Worm (Caenorhabditis elegans): ENCODE measurements around the gene F44E2.9.

Gene F44E2.9

ce11 chrIII:8818599-8818998 lies 31.7 kb downstream of the F44E2.9 start, which contains the start of gene pat-2:
TSS of gene pat-2 (plus strand) at chrIII:8818899.
- TF ChIP-seq tbx-7 (tag; optimal IDR thresholded peaks at IDR 0.05) = no peak
- TF ChIP-seq F13H6.1 (tag; optimal IDR thresholded peaks at IDR 0.05) = no peak
- no peak for TF ChIP-seq elt-2 (tag; optimal IDR thresholded peaks at IDR 0.05)
- no peak for TF ChIP-seq C38D4.7 (GFP tag; optimal IDR thresholded peaks at IDR 0.05)
- no peak for TF ChIP-seq elt-4 (tag; optimal IDR thresholded peaks at IDR 0.05)
- TF ChIP-seq unc-55 (GFP tag; optimal IDR thresholded peaks at IDR 0.05) = no peak
- TF ChIP-seq che-1 (tag; optimal IDR thresholded peaks at IDR 0.05) = no peak
- TF ChIP-seq pha-2 (tag; optimal IDR thresholded peaks at IDR 0.05) = no peak
- no peak for TF ChIP-seq pros-1 (tag; optimal IDR thresholded peaks at IDR 0.05)
- TF ChIP-seq ceh-30 (tag; optimal IDR thresholded peaks at IDR 0.05) = no peak
- TF ChIP-seq ttx-3 (tag; optimal IDR thresholded peaks at IDR 0.05) = no peak
- TF ChIP-seq mec-3 (tag; optimal IDR thresholded peaks at IDR 0.05; ENCODE audit: borderline replicate concordance) = no peak
- no peak for TF ChIP-seq sdc-2 (tag; optimal IDR thresholded peaks at IDR 0.05)
- no peak for TF ChIP-seq pat-9 (tag; optimal IDR thresholded peaks at IDR 0.05)
- TF ChIP-seq ama-1 (optimal IDR thresholded peaks at IDR 0.05) = no peak
- no peak for TF ChIP-seq unc-86 (tag; optimal IDR thresholded peaks at IDR 0.05)
- no peak for TF ChIP-seq ref-2 (tag; optimal IDR thresholded peaks at IDR 0.05)
- TF ChIP-seq fkh-6 (tag; optimal IDR thresholded peaks at IDR 0.05) = no peak
- TF ChIP-seq pha-4 (tag; optimal IDR thresholded peaks at IDR 0.05) = no peak

ce11 chrIII:8815699-8816098 lies 34.6 kb downstream of the F44E2.9 start:
- TF ChIP-seq ceh-18 (tag; optimal IDR thresholded peaks at IDR 0.05) = peak; percentile 70
- peak; percentile 21 for TF ChIP-seq ceh-34 (tag; optimal IDR thresholded peaks at IDR 0.05)
- no peak for TF ChIP-seq sox-4 (tag; optimal IDR thresholded peaks at IDR 0.05)
- TF ChIP-seq zip-5 (tag; optimal IDR thresholded peaks at IDR 0.05) = no peak
- TF ChIP-seq nfya-1 (tag; optimal IDR thresholded peaks at IDR 0.05) = peak; percentile 8
- TF ChIP-seq C38D4.7 (GFP tag; optimal IDR thresholded peaks at IDR 0.05) = no peak
- peak; percentile 62 for TF ChIP-seq rnt-1 (tag; optimal IDR thresholded peaks at IDR 0.05)
- TF ChIP-seq F13H6.1 (tag; optimal IDR thresholded peaks at IDR 0.05) = peak; percentile 5
- TF ChIP-seq tbx-2 (tag; optimal IDR thresholded peaks at IDR 0.05) = no peak

- TF ChIP-seq unc-42 (tag; optimal IDR thresholded peaks at IDR 0.05) (peak; percentile 96), fkh-6 (tag; optimal IDR thresholded peaks at IDR 0.05) (no peak), ceh-14 (tag; optimal IDR thresholded peaks at IDR 0.05) (no peak), ceh-22 (tag; optimal IDR thresholded peaks at IDR 0.05) (no peak)
Observed at ce11 chrIII:8811111-8811510, 39.2 kb downstream of the F44E2.9 start.

ce11 chrIII:8809245-8809971 lies 40.9 kb downstream of the F44E2.9 start, which contains the start of gene prx-19:
TSS of gene prx-19 (minus strand) at chrIII:8809295.
- TF ChIP-seq nfya-1 (tag; optimal IDR thresholded peaks at IDR 0.05) (peak; percentile 43), unc-55 (GFP tag; optimal IDR thresholded peaks at IDR 0.05) (peak; percentile 15), odd-2 (tag; optimal IDR thresholded peaks at IDR 0.05) (no peak), unc-42 (tag; optimal IDR thresholded peaks at IDR 0.05) (peak; percentile 85), sox-2 (GFP tag; IDR thresholded peaks at IDR 0.05) (no peak), hlh-6 (tag; optimal IDR thresholded peaks at IDR 0.05) (no peak), elt-2 (tag; optimal IDR thresholded peaks at IDR 0.05) (peak; percentile 26)

- TF ChIP-seq T23F11.4 (GFP tag; optimal IDR thresholded peaks at IDR 0.05) = no peak
Observed at ce11 chrIII:8807246-8807645, 43.1 kb downstream of the F44E2.9 start, which contains the start of gene F54F2.7. TSS of gene F54F2.7 (minus strand) at chrIII:8807346.

All from whole organism, late embryonic.